Worm (Caenorhabditis elegans) whole organism, early embryonic: ENCODE results near the gene C26E1.2.

Experiments
- B0310.2 ChIP-seq: sonication (generic microtip); optimal IDR thresholded peaks from 2 replicates; lab custom pipeline; 2016; ENCODE audit warnings: mild to moderate bottlenecking, missing genetic modification characterization, missing compliant biosample characterization
- F13C5.2 ChIP-seq: sonication (generic microtip); optimal IDR thresholded peaks from 2 replicates; lab custom pipeline; 2017; ENCODE audit warnings: mild to moderate bottlenecking, missing genetic modification characterization, inconsistent platforms, missing compliant biosample characterization
- aly-1 ChIP-seq: sonication (generic microtip); optimal IDR thresholded peaks from 2 replicates; lab custom pipeline; 2016; ENCODE audit warnings: missing genetic modification characterization, missing compliant biosample characterization
- ama-1 ChIP-seq: fragments of 150-350 bp; optimal IDR thresholded peaks from 2 replicates; lab custom pipeline; 2014
- ceh-13 ChIP-seq: fragments of 200-800 bp; sonication (Bioruptor generic); optimal IDR thresholded peaks from 2 replicates; lab custom pipeline; 2018; ENCODE audit warnings: mild to moderate bottlenecking, missing genetic modification characterization, missing compliant biosample characterization
- ceh-36 ChIP-seq: sonication (generic microtip); optimal IDR thresholded peaks from 2 replicates; lab custom pipeline; 2016; ENCODE audit warnings: missing genetic modification characterization, inconsistent platforms, missing compliant biosample characterization
- flt-1 ChIP-seq: fragments of 200-800 bp; sonication (Bioruptor generic); IDR thresholded peaks from 2 replicates; pipeline ENCODE4 v1.3.6; 2022; ENCODE audit warnings: missing genetic modification characterization, missing compliant biosample characterization
- hmg-4 ChIP-seq: fragments of 200-800 bp; sonication (Bioruptor generic); optimal IDR thresholded peaks from 2 replicates; lab custom pipeline; 2018; ENCODE audit warnings: mild to moderate bottlenecking, missing genetic modification characterization, missing compliant biosample characterization
- pes-1 ChIP-seq: fragments of 200-800 bp; sonication (Bioruptor generic); IDR thresholded peaks from 2 replicates; pipeline ENCODE4 v1.3.6; 2022; ENCODE audit warnings: missing genetic modification reagents, missing genetic modification characterization, missing compliant biosample characterization
- scrt-1 ChIP-seq: fragments of 200-800 bp; sonication (Bioruptor generic); IDR thresholded peaks from 2 replicates; pipeline ENCODE4 v1.3.6; 2022; ENCODE audit warnings: missing genetic modification characterization, missing compliant biosample characterization
- sea-1 ChIP-seq: fragments of 200-800 bp; sonication (Bioruptor generic); conservative IDR thresholded peaks from 2 replicates; pipeline ENCODE4 v1.3.6; 2022; ENCODE audit warnings: missing genetic modification characterization, missing compliant biosample characterization
- tbx-11 ChIP-seq: fragments of 200-800 bp; sonication (Bioruptor generic); IDR thresholded peaks from 2 replicates; pipeline ENCODE4 v1.3.6; 2022; ENCODE audit warnings: missing genetic modification characterization, missing compliant biosample characterization

- TF ChIP-seq ama-1 (lab: Kevin White, UChicago) (no peak), ceh-36 (tag; lab: Kevin White, UChicago) (no peak), aly-1 (tag; lab: Kevin White, UChicago) (no peak), scrt-1 (GFP tag; lab: Robert Waterston, UW) (no peak), pes-1 (no peak), flt-1 (GFP tag; lab: Robert Waterston, UW) (no peak), tbx-11 (GFP tag; lab: Robert Waterston, UW) (no peak), B0310.2 (tag; lab: Kevin White, UChicago) (no peak), sea-1 (GFP tag; lab: Robert Waterston, UW) (no peak), hmg-4 (GFP tag; lab: Kevin White, UChicago) (no peak), ceh-13 (GFP tag; lab: Kevin White, UChicago) (no peak), F13C5.2 (no peak)
These were observed 7.7 kb upstream of the C26E1.2 start, which contains the start of gene C26E1.1 for ce11 chrV:13297220-13297619.
